Worm (Caenorhabditis elegans): ENCODE measurements around the gene fbxa-61.
"Not testable (repeated sequence)": the region's sequence is repeated elsewhere in the genome, so short reads cannot be mapped to it uniquely, and the experiment has no call there.

DNA sequence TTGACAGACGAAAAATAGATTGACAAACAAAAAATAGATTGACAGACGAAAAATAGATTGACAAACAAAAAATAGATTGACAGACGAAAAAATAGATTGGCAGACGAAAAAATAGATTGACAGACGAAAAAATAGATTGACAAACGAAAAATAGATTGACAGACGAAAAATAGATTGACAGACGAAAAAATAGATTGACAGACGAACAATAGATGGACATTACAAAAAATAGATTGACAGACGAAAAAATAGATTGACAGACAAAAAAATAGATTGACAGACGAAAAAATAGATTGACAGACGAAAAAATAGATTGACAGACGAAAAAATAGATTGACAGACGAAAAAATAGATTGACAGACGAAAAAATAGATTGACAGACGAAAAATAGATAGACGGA lies 22.4 kb downstream of the fbxa-61 start:
- not testable (repeated sequence) for TF ChIP-seq hnd-1 (tag; optimal IDR thresholded peaks at IDR 0.05); tbx-37 (GFP tag; conservative IDR thresholded peaks at IDR 0.05); tra-4 (tag; optimal IDR thresholded peaks at IDR 0.05); ama-1 (optimal IDR thresholded peaks at IDR 0.05); flt-1 (GFP tag; IDR thresholded peaks at IDR 0.05); ets-7 (tag; optimal IDR thresholded peaks at IDR 0.05); sea-1 (GFP tag; conservative IDR thresholded peaks at IDR 0.05); pes-1 (GFP tag; IDR thresholded peaks at IDR 0.05); ceh-36 (tag; optimal IDR thresholded peaks at IDR 0.05); scrt-1 (GFP tag; IDR thresholded peaks at IDR 0.05); ceh-13 (GFP tag; optimal IDR thresholded peaks at IDR 0.05)
- 0 out of 2 replicates have a peak, but pooled peaks have one; percentile 47 for TF ChIP-seq tbx-11 (GFP tag; IDR thresholded peaks at IDR 0.05)

Data from whole organism, early embryonic.